Worm (Caenorhabditis elegans): Measurements from ENCODE around the gene F40G12.6.

ce11 chrV:14279777-14280176, 6.9 kb upstream of the F40G12.6 start, which contains the start of gene srt-33:
- TF ChIP-seq C16A3.4 (tag; optimal IDR thresholded peaks at IDR 0.05) (no peak), nhr-237 (tag; optimal IDR thresholded peaks at IDR 0.05) (no peak)

Measured in whole organism, L1 larva.